Worm (Caenorhabditis elegans) whole organism, L1 larva: ENCODE measurements around the gene pat-2.
"Not testable (repeated sequence)": the region's sequence is repeated elsewhere in the genome, so short reads cannot be mapped to it uniquely, and the experiment has no call there.

Source experiments
- fkh-10 ChIP-seq: sonication (generic microtip); optimal IDR thresholded peaks from 2 replicates; lab custom pipeline; 2017; ENCODE audit warnings: missing biosample characterization, missing genetic modification reagents, missing genetic modification characterization
- hlh-17 ChIP-seq: fragments of 200-800 bp; sonication (Bioruptor generic); optimal IDR thresholded peaks from 2 replicates; lab custom pipeline; 2018; ENCODE audit warnings: missing genetic modification characterization, mild to moderate bottlenecking, missing compliant biosample characterization, moderate library complexity, borderline replicate concordance
- lir-3 ChIP-seq: sonication (generic microtip); optimal IDR thresholded peaks from 2 replicates; lab custom pipeline; 2016; ENCODE audit warnings: mild to moderate bottlenecking, missing genetic modification characterization, moderate library complexity, missing compliant biosample characterization; ENCODE audit not compliant: poor library complexity
- nhr-19 ChIP-seq: fragments of 200-800 bp; sonication (Bioruptor generic); conservative IDR thresholded peaks from 2 replicates; pipeline ENCODE4 v1.3.6; 2022; ENCODE audit warnings: missing genetic modification characterization, missing compliant biosample characterization
- nhr-71 ChIP-seq: sonication (generic microtip); optimal IDR thresholded peaks from 2 replicates; lab custom pipeline; 2016; ENCODE audit warnings: mild to moderate bottlenecking, missing genetic modification characterization, moderate library complexity, missing compliant biosample characterization
- snpc-4 ChIP-seq: fragments of 150-350 bp; optimal IDR thresholded peaks from 2 replicates; lab custom pipeline; 2014; ENCODE audit warnings: missing biosample characterization, missing genetic modification characterization
- sox-4 ChIP-seq: sonication (generic microtip); optimal IDR thresholded peaks from 2 replicates; lab custom pipeline; 2016; ENCODE audit warnings: missing genetic modification characterization, missing compliant biosample characterization
- zag-1 ChIP-seq: fragments of 150-350 bp; optimal IDR thresholded peaks from 2 replicates; lab custom pipeline; 2014; ENCODE audit warnings: missing biosample characterization, missing genetic modification characterization

ce11 chrIII:8852402-8852801, 33.7 kb downstream of the pat-2 start:
- TF ChIP-seq hlh-17 (GFP tag; lab: Kevin White, UChicago); snpc-4 (tag; lab: Kevin White, UChicago); fkh-10 (GFP tag; lab: Kevin White, UChicago); nhr-19 (GFP tag; lab: Robert Waterston, UW); nhr-71 (tag; lab: Kevin White, UChicago); sox-4 (tag; lab: Kevin White, UChicago); lir-3; zag-1 (tag; lab: Kevin White, UChicago): not testable (repeated sequence)
